Worm (Caenorhabditis elegans): Measurements from ENCODE around the gene Y73B6BL.29.

- TF ChIP-seq him-1 (tag; optimal IDR thresholded peaks at IDR 0.05) (no peak), dao-5 (tag; optimal IDR thresholded peaks at IDR 0.05) (no peak)
Measured at ce11 chrIV:6290741-6291140, 31.0 kb upstream of the Y73B6BL.29 start, which contains the start of gene srv-24.

Measured in whole organism, L4/young adult.